Fruit fly (Drosophila melanogaster) whole organism, embryonic: ENCODE results near the gene Trf4-2.

ENCODE experiments used
- ATbp ChIP-seq: fragments of 200-800 bp; sonication (Bioruptor generic); optimal IDR thresholded peaks from 2 replicates; lab custom pipeline; 2017; ENCODE audit warnings: missing biosample characterization, mild to moderate bottlenecking, missing genetic modification characterization, missing genetic modification reagents
- Atf6 ChIP-seq: fragments of 200-800 bp; sonication (Bioruptor generic); IDR thresholded peaks from 2 replicates; pipeline ENCODE4 v1.3.6; 2022; ENCODE audit warnings: missing biosample characterization, missing genetic modification characterization
- Blimp-1 ChIP-seq: fragments of 200-800 bp; sonication (Bioruptor generic); optimal IDR thresholded peaks from 3 replicates; lab custom pipeline; 2018; ENCODE audit warnings: missing biosample characterization, missing genetic modification characterization, mild to moderate bottlenecking, moderate library complexity, missing genetic modification reagents
- CG11085 ChIP-seq: fragments of 200-800 bp; sonication (Bioruptor generic); IDR thresholded peaks from 2 replicates; pipeline ENCODE4 v1.3.6; 2022; ENCODE audit warnings: missing biosample characterization, missing genetic modification characterization
- CG1233 ChIP-seq: fragments of 200-800 bp; sonication (Bioruptor generic); optimal IDR thresholded peaks from 4 replicates; lab custom pipeline; 2018; ENCODE audit warnings: missing biosample characterization, mild to moderate bottlenecking, missing genetic modification characterization
- CG12391 ChIP-seq: fragments of 200-800 bp; sonication (Bioruptor generic); optimal IDR thresholded peaks from 3 replicates; lab custom pipeline; 2018; ENCODE audit warnings: missing biosample characterization, mild to moderate bottlenecking, missing genetic modification characterization, moderate library complexity
- CG15073 ChIP-seq: fragments of 200-800 bp; sonication (Bioruptor generic); optimal IDR thresholded peaks from 2 replicates; lab custom pipeline; 2016; ENCODE audit warnings: missing biosample characterization, missing genetic modification characterization
- CG16813 ChIP-seq: fragments of 200-800 bp; sonication (Bioruptor generic); IDR thresholded peaks from 3 replicates; pipeline ENCODE4 v1.3.6; 2022; ENCODE audit warnings: missing biosample characterization, missing genetic modification characterization; ENCODE audit not compliant: partially characterized antibody
- CG17385 ChIP-seq: fragments of 200-800 bp; sonication (Bioruptor generic); optimal IDR thresholded peaks from 3 replicates; lab custom pipeline; 2018; ENCODE audit warnings: missing biosample characterization, mild to moderate bottlenecking, missing genetic modification characterization
- CG17829 ChIP-seq: fragments of 200-800 bp; optimal IDR thresholded peaks from 2 replicates; lab custom pipeline; 2019; ENCODE audit warnings: missing biosample characterization, mild to moderate bottlenecking, missing genetic modification characterization, moderate library complexity
- CG1832 ChIP-seq: fragments of 200-800 bp; sonication (Bioruptor generic); optimal IDR thresholded peaks from 2 replicates; lab custom pipeline; 2017; ENCODE audit warnings: missing biosample characterization, mild to moderate bottlenecking, missing genetic modification characterization, inconsistent platforms
- CG2875 ChIP-seq: fragments of 200-800 bp; sonication (Bioruptor generic); optimal IDR thresholded peaks from 2 replicates; lab custom pipeline; 2017; ENCODE audit warnings: missing biosample characterization, mild to moderate bottlenecking, missing genetic modification characterization, missing genetic modification reagents
- CG30431 ChIP-seq: fragments of 200-800 bp; sonication (Bioruptor generic); optimal IDR thresholded peaks from 2 replicates; lab custom pipeline; 2017; ENCODE audit warnings: missing biosample characterization, missing genetic modification characterization
- CG33213 ChIP-seq: fragments of 200-800 bp; sonication (Bioruptor generic); optimal IDR thresholded peaks from 3 replicates; lab custom pipeline; 2016; ENCODE audit warnings: missing biosample characterization, missing genetic modification characterization
- CG33557 ChIP-seq: fragments of 200-800 bp; sonication (Bioruptor generic); optimal IDR thresholded peaks from 2 replicates; lab custom pipeline; 2019; ENCODE audit warnings: missing biosample characterization, mild to moderate bottlenecking, missing genetic modification characterization, moderate library complexity
- CG34224 ChIP-seq: fragments of 200-800 bp; sonication (Bioruptor generic); IDR thresholded peaks from 3 replicates; pipeline ENCODE4 v1.3.6; 2022; ENCODE audit warnings: missing biosample characterization, missing genetic modification characterization; ENCODE audit not compliant: partially characterized antibody
- CG3838 ChIP-seq: fragments of 200-800 bp; sonication (Bioruptor generic); optimal IDR thresholded peaks from 3 replicates; lab custom pipeline; 2016; ENCODE audit warnings: missing biosample characterization, missing genetic modification characterization
- CG4707 ChIP-seq: fragments of 200-800 bp; sonication (Bioruptor generic); optimal IDR thresholded peaks from 2 replicates; lab custom pipeline; 2018; ENCODE audit warnings: missing biosample characterization, mild to moderate bottlenecking, missing genetic modification characterization, moderate library complexity
- CG4854 ChIP-seq: fragments of 200-800 bp; sonication (Bioruptor generic); optimal IDR thresholded peaks from 2 replicates; lab custom pipeline; 2016; ENCODE audit warnings: missing biosample characterization, missing genetic modification characterization, inconsistent platforms
- CG6654 ChIP-seq: fragments of 200-800 bp; sonication (Bioruptor generic); optimal IDR thresholded peaks from 2 replicates; lab custom pipeline; 2017; ENCODE audit warnings: missing biosample characterization, mild to moderate bottlenecking, missing genetic modification characterization
- CG6765 ChIP-seq: fragments of 200-800 bp; sonication (Bioruptor generic); optimal IDR thresholded peaks from 3 replicates; lab custom pipeline; 2017; ENCODE audit warnings: missing biosample characterization, mild to moderate bottlenecking, missing genetic modification characterization
- CG8944 ChIP-seq: fragments of 200-800 bp; sonication (Bioruptor generic); optimal IDR thresholded peaks from 3 replicates; lab custom pipeline; 2016; ENCODE audit warnings: missing biosample characterization, missing genetic modification characterization
- CG9817 ChIP-seq: fragments of 200-800 bp; sonication (Bioruptor generic); optimal IDR thresholded peaks from 2 replicates; lab custom pipeline; 2018; ENCODE audit warnings: missing biosample characterization, mild to moderate bottlenecking, missing genetic modification characterization, moderate library complexity
- Camta ChIP-seq: fragments of 200-800 bp; sonication (Bioruptor generic); optimal IDR thresholded peaks from 2 replicates; lab custom pipeline; 2016; ENCODE audit warnings: missing biosample characterization, missing genetic modification characterization
- Drgx ChIP-seq: fragments of 200-800 bp; sonication (Bioruptor generic); IDR thresholded peaks from 2 replicates; pipeline ENCODE4 v1.3.6; 2022; ENCODE audit warnings: missing biosample characterization, missing genetic modification characterization
- E2f1 ChIP-seq: fragments of 200-800 bp; sonication (Bioruptor generic); IDR thresholded peaks from 2 replicates; pipeline ENCODE4 v1.3.6; 2022; ENCODE audit warnings: missing biosample characterization, missing genetic modification characterization
- Opbp ChIP-seq: fragments of 200-800 bp; sonication (Bioruptor generic); IDR thresholded peaks from 3 replicates; pipeline ENCODE4 v1.3.6; 2022; ENCODE audit warnings: missing biosample characterization, missing genetic modification characterization; ENCODE audit not compliant: partially characterized antibody
- Stat92E ChIP-seq, 3 experiments: fragments of >200 bp in 2 of 3; fragments of 200-800 bp in 1 of 3; sonication (Bioruptor generic) in 1 of 3; optimal IDR thresholded peaks; 2 replicates each; lab custom pipeline; 2017 to 2019; ENCODE audit warnings: missing biosample characterization in 3 of 3, missing genetic modification characterization in 3 of 3, mild to moderate bottlenecking in 1 of 3, moderate library complexity in 1 of 3
- bigmax ChIP-seq: fragments of 200-800 bp; sonication (Bioruptor generic); optimal IDR thresholded peaks from 2 replicates; lab custom pipeline; 2018; ENCODE audit warnings: missing biosample characterization, mild to moderate bottlenecking, missing genetic modification characterization
- chinmo ChIP-seq: fragments of 200-800 bp; sonication (Bioruptor generic); IDR thresholded peaks from 4 replicates; pipeline ENCODE4 v1.3.6; 2022; ENCODE audit warnings: missing biosample characterization, missing genetic modification characterization; ENCODE audit not compliant: partially characterized antibody
- dimm ChIP-seq: fragments of 200-800 bp; sonication (Bioruptor generic); IDR thresholded peaks from 2 replicates; pipeline ENCODE4 v1.3.6; 2022; ENCODE audit warnings: missing biosample characterization, missing genetic modification characterization
- eyg ChIP-seq: fragments of 200-800 bp; sonication (Bioruptor generic); optimal IDR thresholded peaks from 3 replicates; lab custom pipeline; 2016; ENCODE audit warnings: missing biosample characterization, missing genetic modification characterization
- fd102C ChIP-seq: fragments of 200-800 bp; sonication (Bioruptor generic); optimal IDR thresholded peaks from 2 replicates; lab custom pipeline; 2018; ENCODE audit warnings: missing biosample characterization, mild to moderate bottlenecking, missing genetic modification characterization, moderate library complexity
- gem ChIP-seq: fragments of 200-800 bp; sonication (Bioruptor generic); optimal IDR thresholded peaks from 2 replicates; lab custom pipeline; 2019; ENCODE audit warnings: missing biosample characterization, mild to moderate bottlenecking, missing genetic modification characterization, moderate library complexity
- gro ChIP-seq: fragments of 200-800 bp; sonication (Bioruptor generic); optimal IDR thresholded peaks from 2 replicates; lab custom pipeline; 2016; ENCODE audit warnings: missing biosample characterization, missing genetic modification characterization
- gt ChIP-seq: fragments of 200-800 bp; sonication (Bioruptor generic); IDR thresholded peaks from 2 replicates; pipeline ENCODE4 v1.3.6; 2022; ENCODE audit warnings: missing biosample characterization, missing genetic modification characterization
- hb ChIP-seq: fragments of 200-800 bp; sonication (Bioruptor generic); IDR thresholded peaks from 3 replicates; pipeline ENCODE4 v1.3.6; 2022; ENCODE audit warnings: missing biosample characterization, missing genetic modification characterization; ENCODE audit not compliant: partially characterized antibody
- hbn ChIP-seq: fragments of 200-800 bp; sonication (Bioruptor generic); IDR thresholded peaks from 2 replicates; pipeline ENCODE4 v1.3.6; 2022; ENCODE audit warnings: missing biosample characterization, missing genetic modification characterization; ENCODE audit not compliant: partially characterized antibody
- her ChIP-seq: fragments of 200-800 bp; sonication (Bioruptor generic); optimal IDR thresholded peaks from 2 replicates; lab custom pipeline; 2016; ENCODE audit warnings: missing biosample characterization, missing genetic modification characterization
- luna ChIP-seq: fragments of 200-800 bp; sonication (Bioruptor generic); optimal IDR thresholded peaks from 2 replicates; lab custom pipeline; 2016; ENCODE audit warnings: missing biosample characterization, missing genetic modification characterization
- nau ChIP-seq: fragments of 200-800 bp; sonication (Bioruptor generic); optimal IDR thresholded peaks from 3 replicates; lab custom pipeline; 2017; ENCODE audit warnings: missing biosample characterization, mild to moderate bottlenecking, missing genetic modification characterization, missing genetic modification reagents
- pb ChIP-seq: fragments of 200-800 bp; sonication (Bioruptor generic); optimal IDR thresholded peaks from 3 replicates; lab custom pipeline; 2016; ENCODE audit warnings: missing biosample characterization, missing genetic modification characterization
- phol ChIP-seq: fragments of 200-800 bp; sonication (Bioruptor generic); optimal IDR thresholded peaks from 3 replicates; lab custom pipeline; 2018; ENCODE audit warnings: missing biosample characterization, mild to moderate bottlenecking, missing genetic modification characterization, moderate library complexity
- wdn ChIP-seq: fragments of 200-800 bp; sonication (Bioruptor generic); IDR thresholded peaks from 2 replicates; pipeline ENCODE4 v1.3.6; 2022; ENCODE audit warnings: missing biosample characterization, missing genetic modification characterization

Trf4-2 gene

dm6 chr3R:24944920-24945853, 20.2 kb downstream of the Trf4-2 start, which contains the start of the genes ssh and Nmnat (continued):
- TF ChIP-seq Drgx (no peak), CG9817 (peak; percentile 37), CG12391 (peak; percentile 49), CG17385 (GFP tag; lab: Kevin White, UChicago) (no peak), CG33213 (peak; percentile 57), ATbp (GFP tag; lab: Kevin White, UChicago) (no peak), CG6654 (GFP tag; lab: Kevin White, UChicago) (no peak), pb (GFP tag; lab: Kevin White, UChicago) (peak; percentile 1), her (GFP tag; lab: Kevin White, UChicago) (peak; percentile 19), phol (tag; lab: Kevin White, UChicago) (peak; percentile 100), Stat92E (GFP tag; optimal IDR thresholded peaks at IDR 0.05; lab: Kevin White, UChicago) (peak in 1 of 3 experiments; percentile 17), CG4707 (GFP tag; lab: Kevin White, UChicago) (no peak), Camta (GFP tag; lab: Kevin White, UChicago) (peak; percentile 12), hb (GFP tag; lab: Robert Waterston, UW) (peak; percentile 92), gro (peak; percentile 57), CG1233 (GFP tag; lab: Kevin White, UChicago) (no peak)

DNA sequence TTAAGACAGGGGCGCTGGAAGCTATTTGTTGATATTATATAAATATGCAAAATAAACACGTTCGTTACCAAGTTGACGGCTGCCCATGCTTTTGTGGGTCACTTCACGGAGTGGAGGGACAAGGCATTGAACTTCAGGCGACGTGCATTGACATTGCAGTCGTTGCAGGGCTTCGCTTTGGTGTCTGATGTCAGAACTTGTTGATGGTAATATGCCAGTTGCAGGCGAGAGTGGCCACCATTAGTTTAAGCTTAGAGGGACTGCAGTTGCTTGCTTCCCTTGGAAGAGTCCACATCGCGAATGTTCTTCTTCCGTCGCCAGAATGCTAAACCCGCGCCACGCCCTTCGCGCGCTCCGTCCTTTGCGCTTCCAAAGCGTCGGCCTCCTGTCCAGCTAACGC, 22.3 kb downstream of the Trf4-2 start, which contains the start of gene mah:
TSS of gene mah (plus strand) at position 301 of the 400 bp plus-strand sequence.
- TF ChIP-seq gem (tag; lab: Kevin White, UChicago) (no peak), CG1832 (no peak), CG15073 (GFP tag; lab: Kevin White, UChicago) (no peak), CG33557 (GFP tag; lab: Kevin White, UChicago) (no peak), chinmo (no peak), Blimp-1 (no peak), nau (GFP tag; lab: Kevin White, UChicago) (no peak), CG30431 (GFP tag; lab: Kevin White, UChicago) (no peak)

DNA sequence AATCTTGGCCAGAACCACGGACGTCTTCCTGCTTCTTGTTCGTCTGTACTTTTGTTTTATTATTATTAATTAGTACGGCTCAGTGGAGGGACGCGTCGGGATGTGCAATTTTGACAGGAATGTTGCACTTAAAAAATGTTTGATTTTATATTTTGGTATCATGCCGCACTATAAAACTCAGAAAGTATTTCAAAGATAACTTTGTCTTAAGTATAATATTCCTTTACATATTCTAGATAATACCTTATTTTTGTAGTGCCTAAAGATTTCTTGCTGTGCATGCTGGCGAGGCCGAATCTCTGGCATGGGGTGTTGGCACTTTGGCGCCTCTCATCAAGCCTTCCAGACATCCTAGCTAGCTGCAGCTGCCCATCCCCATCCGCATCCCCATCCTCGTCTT, 28.1 kb downstream of the Trf4-2 start:
- TF ChIP-seq Atf6 (GFP tag; lab: Robert Waterston, UW) (no peak), Opbp (GFP tag; lab: Robert Waterston, UW) (no peak)
- TF ChIP-seq, all 482 proteins: peak for 0

dm6 chr3R:24962470-24962869, 37.5 kb downstream of the Trf4-2 start:
- TF ChIP-seq bigmax (GFP tag; lab: Kevin White, UChicago) (no peak), E2f1 (GFP tag; lab: Robert Waterston, UW) (peak; percentile 65), hbn (no peak), fd102C (GFP tag; lab: Kevin White, UChicago) (no peak), CG16813 (GFP tag; lab: Robert Waterston, UW) (no peak), CG17829 (peak; percentile 41), CG6765 (GFP tag; lab: Kevin White, UChicago) (no peak), luna (GFP tag; lab: Kevin White, UChicago) (peak; percentile 31), dimm (GFP tag; lab: Robert Waterston, UW) (no peak), CG3838 (no peak), gt (GFP tag; lab: Robert Waterston, UW) (no peak), CG4854 (GFP tag; lab: Kevin White, UChicago) (no peak), CG34224 (GFP tag; lab: Robert Waterston, UW) (no peak), CG8944 (peak; percentile 10), wdn (peak; percentile 23; the same call in 1 of the 2 replicates), CG11085 (no peak), eyg (GFP tag; lab: Kevin White, UChicago) (peak; percentile 34), CG2875 (GFP tag; lab: Kevin White, UChicago) (no peak)
